Worm (Caenorhabditis elegans) whole organism, L1 larva: Measurements from ENCODE around the gene srz-101.

Experiments used
- C16A3.4 ChIP-seq: fragments of 150-350 bp; optimal IDR thresholded peaks from 2 replicates; lab custom pipeline; 2014; ENCODE audit warnings: missing biosample characterization, missing genetic modification characterization
- Y116A8C.19 ChIP-seq: sonication (generic microtip); optimal IDR thresholded peaks from 2 replicates; lab custom pipeline; 2016; ENCODE audit warnings: missing compliant biosample characterization, missing genetic modification characterization, borderline replicate concordance
- aha-1 ChIP-seq: fragments of 150-350 bp; optimal IDR thresholded peaks from 2 replicates; lab custom pipeline; 2014; ENCODE audit warnings: missing biosample characterization, missing genetic modification characterization
- ama-1 ChIP-seq: fragments of 150-350 bp; optimal IDR thresholded peaks from 2 replicates; lab custom pipeline; 2014
- ceh-82 ChIP-seq, 3 experiments: fragments of 150-350 bp in 1 of 3; sonication (generic microtip) in 2 of 3; optimal IDR thresholded peaks; 2 replicates each; lab custom pipeline; 2014 to 2017; ENCODE audit warnings: missing biosample characterization in 3 of 3, missing genetic modification characterization in 3 of 3
- ceh-88 ChIP-seq: fragments of 200-800 bp; sonication (Bioruptor generic); IDR thresholded peaks from 2 replicates; pipeline ENCODE4 v1.3.6; 2022; ENCODE audit warnings: missing genetic modification characterization, missing compliant biosample characterization
- dpl-1 ChIP-seq, 3 experiments: fragments of 150-350 bp in 2 of 3; sonication (generic microtip) in 1 of 3; optimal IDR thresholded peaks; 2 replicates each; lab custom pipeline; 2014 to 2017; ENCODE audit warnings: missing biosample characterization in 3 of 3, missing genetic modification characterization in 3 of 3, missing genetic modification reagents in 3 of 3
- efl-1 ChIP-seq, 4 experiments: fragments of 150-350 bp; optimal IDR thresholded peaks in 3 of 4; peaks in 1 of 4; 1 replicate in 1 of 4; 2 replicates in 3 of 4; lab custom pipeline; 2014; ENCODE audit warnings: missing biosample characterization in 2 of 4, missing genetic modification characterization in 2 of 4, missing genetic modification reagents in 2 of 4
- efl-3 ChIP-seq: fragments of 200-800 bp; sonication (Bioruptor generic); optimal IDR thresholded peaks from 2 replicates; lab custom pipeline; 2018; ENCODE audit warnings: mild to moderate bottlenecking, missing genetic modification characterization, missing compliant biosample characterization
- egl-27 ChIP-seq, 2 experiments: fragments of 150-350 bp in 1 of 2; sonication (generic microtip); optimal IDR thresholded peaks; 3 replicates each; lab custom pipeline; 2017 to 2018; ENCODE audit warnings: missing biosample characterization in 2 of 2, missing genetic modification characterization in 2 of 2, missing genetic modification reagents in 2 of 2
- elt-3 ChIP-seq, 6 experiments: fragments of 150-350 bp in 1 of 6; sonication (generic microtip); optimal IDR thresholded peaks; 2 replicates each; lab custom pipeline; 2017 to 2018; ENCODE audit warnings: missing biosample characterization in 6 of 6, missing genetic modification characterization in 6 of 6, inconsistent platforms in 1 of 6
- fkh-8 ChIP-seq: sonication (generic microtip); optimal IDR thresholded peaks from 2 replicates; lab custom pipeline; 2016; ENCODE audit warnings: mild to moderate bottlenecking, missing genetic modification characterization, missing compliant biosample characterization
- fos-1 ChIP-seq: fragments of 150-350 bp; optimal IDR thresholded peaks from 2 replicates; lab custom pipeline; 2014; ENCODE audit warnings: missing biosample characterization, missing genetic modification characterization
- hpl-2 ChIP-seq: fragments of 150-350 bp; optimal IDR thresholded peaks from 2 replicates; lab custom pipeline; 2014; ENCODE audit warnings: missing biosample characterization, missing genetic modification reagents, missing genetic modification characterization
- irx-1 ChIP-seq: sonication (generic microtip); optimal IDR thresholded peaks from 2 replicates; lab custom pipeline; 2016; ENCODE audit warnings: missing genetic modification characterization, missing compliant biosample characterization
- lin-14 ChIP-seq: fragments of 200-800 bp; sonication (Bioruptor generic); optimal IDR thresholded peaks from 2 replicates; lab custom pipeline; 2018; ENCODE audit warnings: mild to moderate bottlenecking, missing genetic modification characterization, moderate library complexity, missing compliant biosample characterization
- lin-15B ChIP-seq: fragments of 150-350 bp; sonication (generic microtip); optimal IDR thresholded peaks from 3 replicates; lab custom pipeline; 2014; ENCODE audit warnings: missing biosample characterization, missing genetic modification characterization
- lin-35 ChIP-seq, 2 experiments: fragments of 150-350 bp; optimal IDR thresholded peaks; 2 replicates each; lab custom pipeline; 2014; ENCODE audit warnings: missing biosample characterization in 2 of 2, missing genetic modification characterization in 2 of 2, missing genetic modification reagents in 2 of 2
- lsy-2 ChIP-seq, 2 experiments: fragments of 150-350 bp; optimal IDR thresholded peaks; 2 replicates each; lab custom pipeline; 2014; ENCODE audit warnings: missing biosample characterization in 2 of 2, missing genetic modification characterization in 2 of 2
- mab-9 ChIP-seq: fragments of 200-800 bp; sonication (Bioruptor generic); IDR thresholded peaks from 2 replicates; pipeline ENCODE4 v1.3.6; 2022; ENCODE audit warnings: missing genetic modification reagents, missing genetic modification characterization, missing compliant biosample characterization
- nhr-11 ChIP-seq: fragments of 150-350 bp; optimal IDR thresholded peaks from 2 replicates; lab custom pipeline; 2014; ENCODE audit warnings: missing biosample characterization, missing genetic modification characterization
- nhr-19 ChIP-seq: fragments of 200-800 bp; sonication (Bioruptor generic); conservative IDR thresholded peaks from 2 replicates; pipeline ENCODE4 v1.3.6; 2022; ENCODE audit warnings: missing genetic modification characterization, missing compliant biosample characterization
- nhr-20 ChIP-seq: sonication (generic microtip); optimal IDR thresholded peaks from 2 replicates; lab custom pipeline; 2016; ENCODE audit warnings: mild to moderate bottlenecking, missing genetic modification characterization, missing compliant biosample characterization
- nhr-237 ChIP-seq: fragments of 150-350 bp; optimal IDR thresholded peaks from 2 replicates; lab custom pipeline; 2014; ENCODE audit warnings: missing biosample characterization, missing genetic modification characterization
- nhr-47 ChIP-seq: sonication (generic microtip); optimal IDR thresholded peaks from 2 replicates; lab custom pipeline; 2016; ENCODE audit warnings: mild to moderate bottlenecking, missing genetic modification characterization, moderate library complexity, missing compliant biosample characterization
- pag-3 ChIP-seq: sonication (generic microtip); optimal IDR thresholded peaks from 2 replicates; lab custom pipeline; 2017; ENCODE audit warnings: missing genetic modification characterization, mild to moderate bottlenecking, missing compliant biosample characterization, antibody characterized with exemption, borderline replicate concordance; ENCODE audit not compliant: insufficient read depth
- rnt-1 ChIP-seq: sonication (generic microtip); optimal IDR thresholded peaks from 2 replicates; lab custom pipeline; 2016; ENCODE audit warnings: mild to moderate bottlenecking, missing genetic modification characterization, moderate library complexity, missing compliant biosample characterization
- snpc-4 ChIP-seq: fragments of 150-350 bp; optimal IDR thresholded peaks from 2 replicates; lab custom pipeline; 2014; ENCODE audit warnings: missing biosample characterization, missing genetic modification characterization
- snu-23 ChIP-seq: sonication (generic microtip); optimal IDR thresholded peaks from 2 replicates; lab custom pipeline; 2016; ENCODE audit warnings: missing genetic modification characterization, missing compliant biosample characterization
- sptf-1 ChIP-seq: fragments of 150-350 bp; optimal IDR thresholded peaks from 2 replicates; lab custom pipeline; 2014; ENCODE audit warnings: missing biosample characterization, missing genetic modification characterization
- tlp-1 ChIP-seq: fragments of 150-350 bp; optimal IDR thresholded peaks from 2 replicates; lab custom pipeline; 2014; ENCODE audit warnings: missing biosample characterization, missing genetic modification characterization
- unc-98 ChIP-seq: fragments of 200-800 bp; sonication (Bioruptor generic); IDR thresholded peaks from 2 replicates; pipeline ENCODE4 v1.3.6; 2022; ENCODE audit warnings: missing genetic modification characterization, missing compliant biosample characterization
- vab-15 ChIP-seq: sonication (generic microtip); optimal IDR thresholded peaks from 2 replicates; lab custom pipeline; 2017; ENCODE audit warnings: missing genotype, mild to moderate bottlenecking, missing genetic modification characterization, missing compliant biosample characterization
- ztf-4 ChIP-seq: fragments of 150-350 bp; optimal IDR thresholded peaks from 2 replicates; lab custom pipeline; 2014; ENCODE audit warnings: missing biosample characterization, missing genetic modification characterization

Gene srz-101

DNA sequence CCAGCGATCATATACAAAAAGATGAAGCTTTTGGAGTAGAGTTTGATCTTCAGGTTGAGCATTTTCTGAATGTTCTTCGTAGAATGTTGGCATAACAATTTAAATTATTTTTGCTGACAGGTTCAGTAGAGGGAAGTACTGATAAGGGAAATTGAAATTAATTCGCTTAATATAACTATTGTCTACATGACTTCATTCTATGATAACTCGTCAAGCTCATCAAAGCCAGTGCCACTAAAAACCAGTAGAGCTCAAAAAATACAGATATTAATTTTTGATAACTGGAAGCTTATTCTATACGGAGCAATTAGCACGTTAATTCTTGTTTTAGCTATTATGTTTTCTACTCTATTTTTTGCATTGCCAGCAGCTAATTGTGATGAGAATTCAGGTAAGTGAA is 44.5 kb downstream of the srz-101 start, which contains the start of the genes clec-29 and clec-39:
TSS of gene clec-29 (minus strand) at position 101 of the 400 bp plus-strand sequence.
TSS of gene clec-39 (plus strand) at position 169 of the 400 bp plus-strand sequence.
- TF ChIP-seq nhr-19 (GFP tag; lab: Robert Waterston, UW) = no peak
- no peak for TF ChIP-seq fkh-8
- no peak for TF ChIP-seq egl-27 (tag; optimal IDR thresholded peaks at IDR 0.05; lab: Kevin White, UChicago)
- no peak for TF ChIP-seq fos-1
- TF ChIP-seq lin-15B (tag; lab: Kevin White, UChicago) = no peak

- TF ChIP-seq pag-3 (no peak), vab-15 (tag; lab: Kevin White, UChicago) (no peak), dpl-1 (GFP tag; optimal IDR thresholded peaks at IDR 0.05; lab: Kevin White, UChicago) (no peak), C16A3.4 (tag; lab: Kevin White, UChicago) (no peak)
These were observed 47.5 kb downstream of the srz-101 start, which contains the start of gene T25E12.6 for ce11 chrV:16742123-16742522. Gene T25E12.6, plus strand, starts transcription at chrV:16742423.

ce11 chrV:16744783-16745182 is 50.1 kb downstream of the srz-101 start:
- TF ChIP-seq ceh-88 (GFP tag; lab: Robert Waterston, UW) (no peak), snu-23 (no peak), sptf-1 (no peak), unc-98 (GFP tag; lab: Robert Waterston, UW) (no peak), egl-27 (tag; optimal IDR thresholded peaks at IDR 0.05; lab: Kevin White, UChicago) (no peak), nhr-47 (tag; lab: Kevin White, UChicago) (no peak), nhr-11 (tag; lab: Kevin White, UChicago) (no peak), elt-3 (tag; optimal IDR thresholded peaks at IDR 0.05; lab: Kevin White, UChicago) (no peak), lin-14 (GFP tag; lab: Kevin White, UChicago) (no peak), irx-1 (tag; lab: Kevin White, UChicago) (no peak), efl-3 (GFP tag; lab: Kevin White, UChicago) (no peak), aha-1 (tag; lab: Kevin White, UChicago) (no peak), lsy-2 (tag; optimal IDR thresholded peaks at IDR 0.05; lab: Kevin White, UChicago) (no peak), nhr-20 (tag; lab: Kevin White, UChicago) (no peak), ama-1 (lab: Kevin White, UChicago) (no peak)

DNA sequence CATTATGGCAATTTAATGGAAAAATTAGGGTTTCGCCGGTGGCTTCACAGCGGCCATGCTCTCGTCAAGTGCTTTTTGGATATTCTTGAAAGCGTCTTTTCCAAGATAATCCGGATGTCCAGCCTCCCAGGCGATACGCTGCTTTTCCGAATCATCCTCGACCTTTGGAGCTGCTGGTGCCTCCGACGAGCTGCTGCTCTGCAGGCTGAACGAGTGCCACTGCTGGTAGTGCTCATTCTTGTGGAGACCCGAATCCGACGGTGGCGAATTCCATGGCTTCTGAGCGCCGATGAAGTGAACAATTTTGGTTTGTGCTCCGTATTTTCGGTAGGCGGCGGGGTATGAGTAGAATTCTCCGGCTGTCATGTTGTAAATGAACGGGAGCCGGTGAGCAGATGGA is 50.6 kb downstream of the srz-101 start:
- TF ChIP-seq ztf-4 (no peak), egl-27 (tag; optimal IDR thresholded peaks at IDR 0.05; lab: Kevin White, UChicago) (no peak), ceh-82 (tag; optimal IDR thresholded peaks at IDR 0.05; lab: Kevin White, UChicago) (no peak), ceh-88 (GFP tag; lab: Robert Waterston, UW) (no peak), hpl-2 (no peak), lin-35 (GFP tag; optimal IDR thresholded peaks at IDR 0.05; lab: Kevin White, UChicago) (no peak), efl-3 (GFP tag; lab: Kevin White, UChicago) (no peak), efl-1 (optimal IDR thresholded peaks at IDR 0.05; lab: Kevin White, UChicago) (no peak), efl-1 (GFP tag; optimal IDR thresholded peaks at IDR 0.05 in 1 of 2; lab: Kevin White, UChicago) (no peak), pag-3 (no peak), Y116A8C.19 (tag; lab: Kevin White, UChicago) (no peak), snpc-4 (tag; lab: Kevin White, UChicago) (no peak), lin-14 (GFP tag; lab: Kevin White, UChicago) (no peak), tlp-1 (no peak), nhr-237 (tag; lab: Kevin White, UChicago) (no peak), nhr-20 (tag; lab: Kevin White, UChicago) (no peak), rnt-1 (tag; lab: Kevin White, UChicago) (no peak), mab-9 (GFP tag; lab: Robert Waterston, UW) (no peak)
